Fruit fly (Drosophila melanogaster) whole organism, embryonic: ENCODE results near the gene CG43850.

Experiments used
- Abd-B ChIP-seq: fragments of 200-800 bp; sonication (Bioruptor generic); optimal IDR thresholded peaks from 2 replicates; lab custom pipeline; 2018; ENCODE audit warnings: missing biosample characterization, mild to moderate bottlenecking, missing genetic modification characterization, moderate library complexity
- CG10366 ChIP-seq: fragments of 200-800 bp; sonication (Bioruptor generic); IDR thresholded peaks from 2 replicates; pipeline ENCODE4 v1.3.6; 2022; ENCODE audit warnings: missing biosample characterization, missing genetic modification characterization
- CG10959 ChIP-seq: fragments of 200-800 bp; sonication (Bioruptor generic); IDR thresholded peaks from 2 replicates; pipeline ENCODE4 v1.3.6; 2022; ENCODE audit warnings: missing biosample characterization, missing genetic modification characterization
- CG1233 ChIP-seq: fragments of 200-800 bp; sonication (Bioruptor generic); optimal IDR thresholded peaks from 4 replicates; lab custom pipeline; 2018; ENCODE audit warnings: missing biosample characterization, mild to moderate bottlenecking, missing genetic modification characterization
- CG12769 ChIP-seq: fragments of 200-800 bp; sonication (Bioruptor generic); optimal IDR thresholded peaks from 2 replicates; lab custom pipeline; 2019; ENCODE audit warnings: missing biosample characterization, mild to moderate bottlenecking, missing genetic modification characterization, moderate library complexity
- CG12942 ChIP-seq: fragments of 200-800 bp; sonication (Bioruptor generic); optimal IDR thresholded peaks from 3 replicates; lab custom pipeline; 2016; ENCODE audit warnings: missing biosample characterization, missing genetic modification characterization
- CG13123 ChIP-seq: fragments of 200-800 bp; sonication (Bioruptor generic); optimal IDR thresholded peaks from 2 replicates; lab custom pipeline; 2016; ENCODE audit warnings: missing biosample characterization, missing genetic modification characterization
- CG14710 ChIP-seq: fragments of 200-800 bp; sonication (Bioruptor generic); optimal IDR thresholded peaks from 3 replicates; lab custom pipeline; 2019; ENCODE audit warnings: missing biosample characterization, mild to moderate bottlenecking, missing genetic modification characterization, moderate library complexity
- CG14965 ChIP-seq: fragments of 200-800 bp; sonication (Bioruptor generic); optimal IDR thresholded peaks from 2 replicates; lab custom pipeline; 2016; ENCODE audit warnings: missing biosample characterization, missing genetic modification characterization, borderline replicate concordance
- CG16813 ChIP-seq: fragments of 200-800 bp; sonication (Bioruptor generic); IDR thresholded peaks from 3 replicates; pipeline ENCODE4 v1.3.6; 2022; ENCODE audit warnings: missing biosample characterization, missing genetic modification characterization; ENCODE audit not compliant: partially characterized antibody
- CG18619 ChIP-seq: fragments of 200-800 bp; sonication (Bioruptor generic); optimal IDR thresholded peaks from 3 replicates; lab custom pipeline; 2017; ENCODE audit warnings: missing biosample characterization, mild to moderate bottlenecking, missing genetic modification characterization
- CG30020 ChIP-seq: fragments of 200-800 bp; optimal IDR thresholded peaks from 2 replicates; lab custom pipeline; 2019; ENCODE audit warnings: missing biosample characterization, mild to moderate bottlenecking, missing genetic modification characterization, moderate library complexity
- CG32532 ChIP-seq: fragments of 200-800 bp; sonication (Bioruptor generic); IDR thresholded peaks from 2 replicates; pipeline ENCODE4 v1.3.6; 2022; ENCODE audit warnings: missing biosample characterization, missing genetic modification characterization
- CG33213 ChIP-seq: fragments of 200-800 bp; sonication (Bioruptor generic); optimal IDR thresholded peaks from 3 replicates; lab custom pipeline; 2016; ENCODE audit warnings: missing biosample characterization, missing genetic modification characterization
- CG3726 ChIP-seq: fragments of 200-800 bp; sonication (Bioruptor generic); IDR thresholded peaks from 3 replicates; pipeline ENCODE4, ENCODE4 v1.3.6; 2022; ENCODE audit warnings: missing biosample characterization, missing genetic modification characterization
- CG4617 ChIP-seq: fragments of 200-800 bp; sonication (Bioruptor generic); optimal IDR thresholded peaks from 3 replicates; lab custom pipeline; 2016; ENCODE audit warnings: missing biosample characterization, missing genetic modification characterization, borderline replicate concordance
- CG5180 ChIP-seq: fragments of 200-800 bp; sonication (Bioruptor generic); optimal IDR thresholded peaks from 3 replicates; lab custom pipeline; 2017; ENCODE audit warnings: missing biosample characterization, missing genetic modification characterization, mild to moderate bottlenecking, moderate library complexity, missing genetic modification reagents
- CG5245 ChIP-seq: fragments of 200-800 bp; sonication (Bioruptor generic); optimal IDR thresholded peaks from 3 replicates; lab custom pipeline; 2016; ENCODE audit warnings: missing biosample characterization, missing genetic modification characterization
- Deaf1 ChIP-seq: fragments of 200-800 bp; optimal IDR thresholded peaks from 3 replicates; lab custom pipeline; 2019; ENCODE audit warnings: missing biosample characterization, mild to moderate bottlenecking, missing genetic modification characterization, moderate library complexity
- Dfd ChIP-seq, 2 experiments: fragments of >200 bp; optimal IDR thresholded peaks; 2 replicates each; lab custom pipeline; 2017; ENCODE audit warnings: missing biosample characterization in 2 of 2, missing genetic modification characterization in 2 of 2
- Doc3 ChIP-seq: fragments of 200-800 bp; sonication (Bioruptor generic); IDR thresholded peaks from 3 replicates; pipeline ENCODE4 v1.3.6; 2022; ENCODE audit warnings: missing biosample characterization, missing genetic modification characterization; ENCODE audit not compliant: partially characterized antibody
- E2f1 ChIP-seq: fragments of 200-800 bp; sonication (Bioruptor generic); IDR thresholded peaks from 2 replicates; pipeline ENCODE4 v1.3.6; 2022; ENCODE audit warnings: missing biosample characterization, missing genetic modification characterization
- Gug ChIP-seq: fragments of 200-800 bp; sonication (Bioruptor generic); IDR thresholded peaks from 4 replicates; pipeline ENCODE4 v1.3.6; 2022; ENCODE audit warnings: missing biosample characterization, missing genetic modification characterization
- HLHmδ ChIP-seq: fragments of 200-800 bp; sonication (Bioruptor generic); optimal IDR thresholded peaks from 2 replicates; lab custom pipeline; 2018; ENCODE audit warnings: missing biosample characterization, mild to moderate bottlenecking, missing genetic modification characterization, moderate library complexity
- Lhr ChIP-seq: fragments of 200-800 bp; sonication (Bioruptor generic); optimal IDR thresholded peaks from 3 replicates; lab custom pipeline; 2017; ENCODE audit warnings: mild to moderate bottlenecking, missing biosample characterization, missing genetic modification reagents, missing genetic modification characterization
- Mrtf ChIP-seq: fragments of 200-800 bp; sonication (Bioruptor generic); IDR thresholded peaks from 3 replicates; pipeline ENCODE4 v1.3.6; 2022; ENCODE audit warnings: missing biosample characterization, missing genetic modification characterization
- NFAT ChIP-seq: fragments of 200-800 bp; sonication (Bioruptor generic); IDR thresholded peaks from 2 replicates; pipeline ENCODE4 v1.3.6; 2022; ENCODE audit warnings: missing biosample characterization, missing genetic modification characterization
- Oli ChIP-seq: fragments of 200-800 bp; sonication (Bioruptor generic); optimal IDR thresholded peaks from 2 replicates; lab custom pipeline; 2018; ENCODE audit warnings: missing biosample characterization, mild to moderate bottlenecking, missing genetic modification characterization, moderate library complexity
- Scr ChIP-seq: fragments of 200-800 bp; sonication (Bioruptor generic); IDR thresholded peaks from 2 replicates; pipeline ENCODE4 v1.3.6; 2022; ENCODE audit warnings: missing biosample characterization, missing genetic modification characterization; ENCODE audit not compliant: partially characterized antibody
- Sin3A ChIP-seq: fragments of >200 bp; optimal IDR thresholded peaks from 2 replicates; lab custom pipeline; 2018
- Sry-δ ChIP-seq: fragments of 200-800 bp; sonication (Bioruptor generic); optimal IDR thresholded peaks from 2 replicates; lab custom pipeline; 2016; ENCODE audit warnings: missing biosample characterization, missing genetic modification characterization
- Stat92E ChIP-seq, 3 experiments: fragments of >200 bp in 2 of 3; fragments of 200-800 bp in 1 of 3; sonication (Bioruptor generic) in 1 of 3; optimal IDR thresholded peaks; 2 replicates each; lab custom pipeline; 2017 to 2019; ENCODE audit warnings: missing biosample characterization in 3 of 3, missing genetic modification characterization in 3 of 3, mild to moderate bottlenecking in 1 of 3, moderate library complexity in 1 of 3
- Taf1 ChIP-seq: fragments of 200-800 bp; sonication (Bioruptor generic); IDR thresholded peaks from 2 replicates; pipeline ENCODE4 v1.3.6; 2022; ENCODE audit warnings: missing biosample characterization, missing genetic modification characterization
- Tbp ChIP-seq: fragments of >200 bp; optimal IDR thresholded peaks from 2 replicates; lab custom pipeline; 2018; ENCODE audit warnings: missing biosample characterization, missing genetic modification characterization
- Vsx1 ChIP-seq: fragments of 200-800 bp; sonication (Bioruptor generic); optimal IDR thresholded peaks from 2 replicates; lab custom pipeline; 2017; ENCODE audit warnings: missing biosample characterization, mild to moderate bottlenecking, missing genetic modification characterization, missing genetic modification reagents
- YL-1 ChIP-seq: fragments of 200-800 bp; sonication (Bioruptor generic); optimal IDR thresholded peaks from 3 replicates; lab custom pipeline; 2017; ENCODE audit warnings: missing biosample characterization, mild to moderate bottlenecking, missing genetic modification characterization
- bcd ChIP-seq: fragments of 200-800 bp; sonication (Bioruptor generic); optimal IDR thresholded peaks from 2 replicates; lab custom pipeline; 2017; ENCODE audit warnings: missing biosample characterization, mild to moderate bottlenecking, missing genetic modification characterization
- dan ChIP-seq: fragments of 200-800 bp; sonication (Bioruptor generic); IDR thresholded peaks from 2 replicates; pipeline ENCODE4 v1.3.6; 2022; ENCODE audit warnings: missing biosample characterization, missing genetic modification characterization
- en ChIP-seq: fragments of 200-800 bp; sonication (Bioruptor generic); optimal IDR thresholded peaks from 2 replicates; lab custom pipeline; 2016; ENCODE audit warnings: missing biosample characterization, missing genetic modification characterization
- fd3F ChIP-seq: fragments of 200-800 bp; sonication (Bioruptor generic); optimal IDR thresholded peaks from 2 replicates; lab custom pipeline; 2018; ENCODE audit warnings: missing biosample characterization, mild to moderate bottlenecking, missing genetic modification characterization, moderate library complexity
- gce ChIP-seq: fragments of 200-800 bp; sonication (Bioruptor generic); IDR thresholded peaks from 3 replicates; pipeline ENCODE4 v1.3.6; 2022; ENCODE audit warnings: missing biosample characterization, missing genetic modification characterization
- gem ChIP-seq: fragments of 200-800 bp; sonication (Bioruptor generic); optimal IDR thresholded peaks from 2 replicates; lab custom pipeline; 2019; ENCODE audit warnings: missing biosample characterization, mild to moderate bottlenecking, missing genetic modification characterization, moderate library complexity
- gro ChIP-seq: fragments of 200-800 bp; sonication (Bioruptor generic); optimal IDR thresholded peaks from 2 replicates; lab custom pipeline; 2016; ENCODE audit warnings: missing biosample characterization, missing genetic modification characterization
- maf-S ChIP-seq: fragments of 200-800 bp; sonication (Bioruptor generic); optimal IDR thresholded peaks from 2 replicates; lab custom pipeline; 2016; ENCODE audit warnings: missing biosample characterization, missing genetic modification characterization
- mld ChIP-seq: fragments of 200-800 bp; sonication (Bioruptor generic); IDR thresholded peaks from 3 replicates; pipeline ENCODE4 v1.3.6; 2022; ENCODE audit warnings: missing biosample characterization, missing genetic modification characterization; ENCODE audit not compliant: partially characterized antibody
- sim ChIP-seq: fragments of 200-800 bp; sonication (Bioruptor generic); IDR thresholded peaks from 2 replicates; pipeline ENCODE4 v1.3.6; 2022; ENCODE audit warnings: missing biosample characterization, missing genetic modification characterization
- sr ChIP-seq: fragments of 200-800 bp; sonication (Bioruptor generic); IDR thresholded peaks from 3 replicates; pipeline ENCODE4 v1.3.6; 2022; ENCODE audit warnings: missing biosample characterization, missing genetic modification characterization
- stc ChIP-seq: fragments of 200-800 bp; sonication (Bioruptor generic); IDR thresholded peaks from 2 replicates; pipeline ENCODE4 v1.3.6; 2022; ENCODE audit warnings: missing biosample characterization, missing genetic modification characterization
- stwl ChIP-seq: fragments of 200-800 bp; sonication (Bioruptor generic); optimal IDR thresholded peaks from 3 replicates; lab custom pipeline; 2018; ENCODE audit warnings: missing biosample characterization, mild to moderate bottlenecking, missing genetic modification characterization, moderate library complexity
- tin ChIP-seq: fragments of 200-800 bp; sonication (Bioruptor generic); optimal IDR thresholded peaks from 3 replicates; lab custom pipeline; 2016; ENCODE audit warnings: missing biosample characterization, missing genetic modification characterization
- tio ChIP-seq: fragments of 200-800 bp; sonication (Bioruptor generic); optimal IDR thresholded peaks from 2 replicates; lab custom pipeline; 2017; ENCODE audit warnings: missing biosample characterization, missing genetic modification characterization, inconsistent platforms
- wdn ChIP-seq: fragments of 200-800 bp; sonication (Bioruptor generic); IDR thresholded peaks from 2 replicates; pipeline ENCODE4 v1.3.6; 2022; ENCODE audit warnings: missing biosample characterization, missing genetic modification characterization
- yki ChIP-seq: fragments of >200 bp; optimal IDR thresholded peaks from 3 replicates; lab custom pipeline; 2018
- zf30C ChIP-seq: fragments of 200-800 bp; sonication (Bioruptor generic); optimal IDR thresholded peaks from 3 replicates; lab custom pipeline; 2018; ENCODE audit warnings: missing biosample characterization, mild to moderate bottlenecking, missing genetic modification characterization

Gene CG43850

dm6 chr2L:13398614-13399161 is 16.5 kb upstream of the CG43850 start, which contains the start of the genes CG10859 and CG7110 (continued):
- TF ChIP-seq stc (GFP tag; lab: Robert Waterston, UW) (no peak), CG10366 (no peak), CG12942 (GFP tag; lab: Kevin White, UChicago) (no peak), Oli (no peak), maf-S (no peak), CG12769 (tag; lab: Kevin White, UChicago) (no peak), Tbp (GFP tag; lab: Kevin White, UChicago) (no peak), NFAT (no peak; the same call in 1 of the 2 replicates), CG10959 (no peak), CG14965 (no peak), CG5245 (GFP tag; lab: Kevin White, UChicago) (no peak), CG5180 (GFP tag; lab: Kevin White, UChicago) (no peak), E2f1 (no peak), Taf1 (GFP tag; lab: Robert Waterston, UW) (no peak), stwl (tag; lab: Kevin White, UChicago) (peak; percentile 87), zf30C (GFP tag; lab: Kevin White, UChicago) (no peak), CG32532 (GFP tag; lab: Robert Waterston, UW) (peak; percentile 55; the same call in 1 of the 2 replicates), sr (GFP tag; lab: Robert Waterston, UW) (no peak), fd3F (GFP tag; lab: Kevin White, UChicago) (no peak), tio (GFP tag; lab: Kevin White, UChicago) (no peak), CG33213 (GFP tag; lab: Kevin White, UChicago) (peak; percentile 56), CG18619 (peak; percentile 65), Abd-B (no peak), sim (GFP tag; lab: Robert Waterston, UW) (no peak), Gug (GFP tag; lab: Robert Waterston, UW) (no peak), Stat92E (GFP tag; optimal IDR thresholded peaks at IDR 0.05; lab: Kevin White, UChicago) (no peak), CG16813 (GFP tag; lab: Robert Waterston, UW) (no peak), CG30020 (tag; lab: Kevin White, UChicago) (peak; percentile 33), gro (GFP tag; lab: Kevin White, UChicago) (peak; percentile 21), CG14710 (tag; lab: Kevin White, UChicago) (peak; percentile 65), Sry-δ (no peak), en (no peak), HLHmδ (GFP tag; lab: Kevin White, UChicago) (peak; percentile 62), CG1233 (GFP tag; lab: Kevin White, UChicago) (peak; percentile 56), CG4617 (GFP tag; lab: Kevin White, UChicago) (peak; percentile 14), CG3726 (GFP tag; lab: Robert Waterston, UW) (no peak), Mrtf (GFP tag; lab: Robert Waterston, UW) (no peak), Doc3 (no peak), Vsx1 (GFP tag; lab: Kevin White, UChicago) (peak; percentile 50), CG13123 (GFP tag; lab: Kevin White, UChicago) (no peak), yki (no peak), bcd (GFP tag; lab: Kevin White, UChicago) (peak; percentile 63)

dm6 chr2L:13399565-13399964 is 15.7 kb upstream of the CG43850 start:
- TF ChIP-seq Scr (no peak), Sin3A (no peak), wdn (no peak), gem (tag; lab: Kevin White, UChicago) (peak; percentile 43), sr (GFP tag; lab: Robert Waterston, UW) (no peak), Lhr (no peak), YL-1 (GFP tag; lab: Kevin White, UChicago) (no peak), gce (GFP tag; lab: Robert Waterston, UW) (no peak), dan (GFP tag; lab: Robert Waterston, UW) (no peak), Dfd (GFP tag; optimal IDR thresholded peaks at IDR 0.05; lab: Kevin White, UChicago) (no peak), tin (no peak), mld (GFP tag; lab: Robert Waterston, UW) (no peak), Deaf1 (peak; percentile 64)
